Fruit fly (Drosophila melanogaster): ENCODE results near the gene Ugt303A1.
A peak's percentile ranks its signal among the peaks of the same experiment; 100 is the strongest.

The Ugt303A1 gene

DNA sequence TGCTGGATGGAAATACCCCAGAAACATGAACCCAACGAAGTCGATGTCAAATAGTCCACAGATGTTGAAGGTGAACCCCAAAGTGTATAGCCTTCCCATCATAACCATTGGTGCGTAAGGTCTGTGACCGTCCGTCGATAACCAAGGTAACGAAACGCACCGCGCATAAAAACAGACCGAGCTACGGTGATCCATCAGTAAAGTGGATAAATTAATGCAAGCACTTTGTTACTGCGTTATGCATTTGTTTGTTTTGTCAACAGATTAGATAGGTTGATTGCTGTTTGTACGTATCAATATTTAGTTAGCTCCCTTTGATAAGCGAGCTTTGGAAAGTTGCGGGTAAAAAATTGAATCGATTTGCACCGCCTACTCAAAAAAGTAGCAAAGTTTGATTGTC, 3.0 kb downstream of the Ugt303A1 start:
- TF ChIP-seq CG4617 (GFP tag; optimal IDR thresholded peaks at IDR 0.05; ENCODE audit: borderline replicate concordance) (no peak), CG30431 (GFP tag; optimal IDR thresholded peaks at IDR 0.05) (no peak), CG34224 (GFP tag; IDR thresholded peaks at IDR 0.05; ENCODE audit: partially characterized antibody) (no peak), sna (GFP tag; IDR thresholded peaks at IDR 0.05; ENCODE audit: partially characterized antibody) (no peak), dan (GFP tag; IDR thresholded peaks at IDR 0.05) (no peak), CG3838 (GFP tag; optimal IDR thresholded peaks at IDR 0.05) (no peak), Doc3 (GFP tag; IDR thresholded peaks at IDR 0.05; ENCODE audit: partially characterized antibody) (no peak), lmd (GFP tag; IDR thresholded peaks at IDR 0.05) (no peak), wek (GFP tag; optimal IDR thresholded peaks at IDR 0.05) (peak; percentile 49), CG13894 (tag; optimal IDR thresholded peaks at IDR 0.05) (no peak), Xbp1 (GFP tag; optimal IDR thresholded peaks at IDR 0.05) (no peak), CG10543 (GFP tag; optimal IDR thresholded peaks at IDR 0.05) (no peak), danr (GFP tag; IDR thresholded peaks at IDR 0.05) (no peak), ERR (GFP tag; optimal IDR thresholded peaks at IDR 0.05) (no peak), Optix (GFP tag; IDR thresholded peaks at IDR 0.05) (no peak), Awh (GFP tag; IDR thresholded peaks at IDR 0.05) (no peak), z (GFP tag; IDR thresholded peaks at IDR 0.05) (no peak), fd3F (GFP tag; optimal IDR thresholded peaks at IDR 0.05) (no peak), cg (GFP tag; optimal IDR thresholded peaks at IDR 0.05) (no peak), CG11695 (GFP tag; IDR thresholded peaks at IDR 0.05) (no peak), CG14667 (GFP tag; IDR thresholded peaks at IDR 0.05) (no peak), CG12744 (GFP tag; optimal IDR thresholded peaks at IDR 0.05) (no peak), fd96Cb (tag; optimal IDR thresholded peaks at IDR 0.05) (no peak), CG9876 (GFP tag; optimal IDR thresholded peaks at IDR 0.05) (no peak), Trl (optimal IDR thresholded peaks at IDR 0.05) (no peak), Trl (GFP tag; optimal IDR thresholded peaks at IDR 0.05) (no peak), pfk (GFP tag; optimal IDR thresholded peaks at IDR 0.05) (no peak), maf-S (GFP tag; optimal IDR thresholded peaks at IDR 0.05) (no peak), Vsx1 (GFP tag; optimal IDR thresholded peaks at IDR 0.05) (no peak), sr (GFP tag; IDR thresholded peaks at IDR 0.05) (no peak), CG15514 (GFP tag; optimal IDR thresholded peaks at IDR 0.05) (peak; percentile 21), sisA (GFP tag; IDR thresholded peaks at IDR 0.05) (no peak), CkIIα-i1 (GFP tag; IDR thresholded peaks at IDR 0.05) (no peak), vvl (GFP tag; IDR thresholded peaks at IDR 0.05) (no peak; the same call in 1 of the 2 replicates), CG11398 (GFP tag; optimal IDR thresholded peaks at IDR 0.05) (no peak), Deaf1 (tag; optimal IDR thresholded peaks at IDR 0.05) (no peak), CG1792 (GFP tag; optimal IDR thresholded peaks at IDR 0.05) (no peak), Atf3 (GFP tag; optimal IDR thresholded peaks at IDR 0.05) (no peak), Ssrp (tag; optimal IDR thresholded peaks at IDR 0.05) (no peak), Hmr (GFP tag; optimal IDR thresholded peaks at IDR 0.05) (no peak), CG6813 (GFP tag; optimal IDR thresholded peaks at IDR 0.05) (peak; percentile 23), usp (GFP tag; optimal IDR thresholded peaks at IDR 0.05) (no peak), fd102C (GFP tag; optimal IDR thresholded peaks at IDR 0.05) (no peak), yki (optimal IDR thresholded peaks at IDR 0.05) (no peak), unc-4 (GFP tag; IDR thresholded peaks at IDR 0.05; ENCODE audit: partially characterized antibody) (no peak), row (GFP tag; IDR thresholded peaks at IDR 0.05) (peak; percentile 13; the same call in 1 of the 3 replicates), CG4707 (GFP tag; optimal IDR thresholded peaks at IDR 0.05) (no peak), Hr39 (optimal IDR thresholded peaks at IDR 0.05) (no peak), trem (tag; optimal IDR thresholded peaks at IDR 0.05) (no peak), run (tag; optimal IDR thresholded peaks at IDR 0.05) (no peak), Poxn (GFP tag; IDR thresholded peaks at IDR 0.05) (no peak), fd64A (GFP tag; optimal IDR thresholded peaks at IDR 0.05) (peak; percentile 7), stwl (tag; optimal IDR thresholded peaks at IDR 0.05) (no peak)
